Fruit fly (Drosophila melanogaster) whole organism, embryonic: Measurements from ENCODE around the gene Tasp1.

Source experiments
- Aef1 ChIP-seq: fragments of 200-800 bp; sonication (Bioruptor generic); IDR thresholded peaks from 3 replicates; pipeline ENCODE4 v1.3.6; 2022; ENCODE audit warnings: missing biosample characterization, missing genetic modification characterization
- Atf-2 ChIP-seq: fragments of 200-800 bp; sonication (Bioruptor generic); optimal IDR thresholded peaks from 2 replicates; lab custom pipeline; 2016; ENCODE audit warnings: missing biosample characterization, missing genetic modification characterization
- Awh ChIP-seq: fragments of 200-800 bp; sonication (Bioruptor generic); IDR thresholded peaks from 2 replicates; pipeline ENCODE4, ENCODE4 v1.3.6; 2022; ENCODE audit warnings: missing biosample characterization, missing genetic modification characterization
- C15 ChIP-seq: fragments of 200-800 bp; sonication (Bioruptor generic); IDR thresholded peaks from 3 replicates; pipeline ENCODE4 v1.3.6; 2022; ENCODE audit warnings: missing biosample characterization, missing genetic modification characterization
- CG10274 ChIP-seq: fragments of 200-800 bp; sonication (Bioruptor generic); optimal IDR thresholded peaks from 3 replicates; lab custom pipeline; 2017; ENCODE audit warnings: missing biosample characterization, mild to moderate bottlenecking, missing genetic modification characterization
- CG10321 ChIP-seq: fragments of 200-800 bp; sonication (Bioruptor generic); IDR thresholded peaks from 2 replicates; pipeline ENCODE4 v1.3.6; 2022; ENCODE audit warnings: missing biosample characterization, missing genetic modification characterization
- CG11085 ChIP-seq: fragments of 200-800 bp; sonication (Bioruptor generic); IDR thresholded peaks from 2 replicates; pipeline ENCODE4 v1.3.6; 2022; ENCODE audit warnings: missing biosample characterization, missing genetic modification characterization
- CG11696 ChIP-seq: fragments of 200-800 bp; sonication (Bioruptor generic); IDR thresholded peaks from 2 replicates; pipeline ENCODE4 v1.3.6; 2022; ENCODE audit warnings: missing biosample characterization, missing genetic modification characterization
- CG12299 ChIP-seq: fragments of 200-800 bp; sonication (Bioruptor generic); optimal IDR thresholded peaks from 2 replicates; lab custom pipeline; 2018; ENCODE audit warnings: missing biosample characterization, mild to moderate bottlenecking, missing genetic modification characterization
- CG13424 ChIP-seq: fragments of 200-800 bp; sonication (Bioruptor generic); optimal IDR thresholded peaks from 2 replicates; lab custom pipeline; 2019; ENCODE audit warnings: missing biosample characterization, mild to moderate bottlenecking, missing genetic modification characterization, moderate library complexity
- CG14014 ChIP-seq: fragments of 200-800 bp; sonication (Bioruptor generic); IDR thresholded peaks from 2 replicates; pipeline ENCODE4 v1.3.6; 2022; ENCODE audit warnings: missing biosample characterization, missing genetic modification characterization
- CG15696 ChIP-seq: fragments of 200-800 bp; sonication (Bioruptor generic); optimal IDR thresholded peaks from 2 replicates; lab custom pipeline; 2019; ENCODE audit warnings: missing biosample characterization, mild to moderate bottlenecking, missing genetic modification characterization, moderate library complexity
- CG1603 ChIP-seq: fragments of 200-800 bp; sonication (Bioruptor generic); optimal IDR thresholded peaks from 2 replicates; lab custom pipeline; 2019; ENCODE audit warnings: missing biosample characterization, mild to moderate bottlenecking, missing genetic modification characterization, moderate library complexity
- CG2202 ChIP-seq: fragments of 200-800 bp; sonication (Bioruptor generic); optimal IDR thresholded peaks from 2 replicates; lab custom pipeline; 2018; ENCODE audit warnings: missing biosample characterization, mild to moderate bottlenecking, missing genetic modification characterization
- CG2678 ChIP-seq: fragments of 200-800 bp; sonication (Bioruptor generic); optimal IDR thresholded peaks from 3 replicates; lab custom pipeline; 2019; ENCODE audit warnings: missing biosample characterization, mild to moderate bottlenecking, missing genetic modification characterization, moderate library complexity
- CG3281 ChIP-seq: fragments of 200-800 bp; sonication (Bioruptor generic); optimal IDR thresholded peaks from 3 replicates; lab custom pipeline; 2017; ENCODE audit warnings: missing biosample characterization, mild to moderate bottlenecking, missing genetic modification characterization
- CG33213 ChIP-seq: fragments of 200-800 bp; sonication (Bioruptor generic); optimal IDR thresholded peaks from 3 replicates; lab custom pipeline; 2016; ENCODE audit warnings: missing biosample characterization, missing genetic modification characterization
- CG34376 ChIP-seq: fragments of 200-800 bp; sonication (Bioruptor generic); optimal IDR thresholded peaks from 2 replicates; lab custom pipeline; 2018; ENCODE audit warnings: missing biosample characterization, mild to moderate bottlenecking, missing genetic modification characterization
- CG4730 ChIP-seq: fragments of 200-800 bp; sonication (Bioruptor generic); IDR thresholded peaks from 2 replicates; pipeline ENCODE4 v1.3.6; 2022; ENCODE audit warnings: missing biosample characterization, missing genetic modification characterization
- CG6813 ChIP-seq: fragments of 200-800 bp; sonication (Bioruptor generic); optimal IDR thresholded peaks from 2 replicates; lab custom pipeline; 2017; ENCODE audit warnings: missing biosample characterization, missing genetic modification characterization, mild to moderate bottlenecking, moderate library complexity, missing genetic modification reagents
- CG7372 ChIP-seq: fragments of 200-800 bp; sonication (Bioruptor generic); IDR thresholded peaks from 2 replicates; pipeline ENCODE4 v1.3.6; 2022; ENCODE audit warnings: missing biosample characterization, missing genetic modification characterization
- CG7839 ChIP-seq: fragments of 200-800 bp; sonication (Bioruptor generic); optimal IDR thresholded peaks from 3 replicates; lab custom pipeline; 2018; ENCODE audit warnings: missing biosample characterization, mild to moderate bottlenecking, missing genetic modification characterization, moderate library complexity
- CG9876 ChIP-seq: fragments of 200-800 bp; sonication (Bioruptor generic); optimal IDR thresholded peaks from 2 replicates; lab custom pipeline; 2016; ENCODE audit warnings: missing biosample characterization, missing genetic modification characterization
- Drgx ChIP-seq: fragments of 200-800 bp; sonication (Bioruptor generic); IDR thresholded peaks from 2 replicates; pipeline ENCODE4 v1.3.6; 2022; ENCODE audit warnings: missing biosample characterization, missing genetic modification characterization
- E2f2 ChIP-seq: fragments of 200-800 bp; sonication (Bioruptor generic); IDR thresholded peaks from 2 replicates; pipeline ENCODE4 v1.3.6; 2022; ENCODE audit warnings: missing biosample characterization, missing genetic modification characterization
- H2.0 ChIP-seq: fragments of 200-800 bp; sonication (Bioruptor generic); IDR thresholded peaks from 2 replicates; pipeline ENCODE4 v1.3.6; 2022; ENCODE audit warnings: missing biosample characterization, missing genetic modification characterization
- HLHmδ ChIP-seq: fragments of 200-800 bp; sonication (Bioruptor generic); optimal IDR thresholded peaks from 2 replicates; lab custom pipeline; 2018; ENCODE audit warnings: missing biosample characterization, mild to moderate bottlenecking, missing genetic modification characterization, moderate library complexity
- Hand ChIP-seq: fragments of 200-800 bp; sonication (Bioruptor generic); optimal IDR thresholded peaks from 2 replicates; lab custom pipeline; 2017; ENCODE audit warnings: mild to moderate bottlenecking, missing biosample characterization, missing genetic modification reagents, missing genetic modification characterization
- Lpt ChIP-seq: fragments of >200 bp; optimal IDR thresholded peaks from 2 replicates; lab custom pipeline; 2018; ENCODE audit warnings: missing biosample characterization, missing genetic modification characterization
- Myb ChIP-seq: fragments of 200-800 bp; sonication (Bioruptor generic); optimal IDR thresholded peaks from 2 replicates; lab custom pipeline; 2016; ENCODE audit warnings: missing biosample characterization, missing genetic modification characterization
- Nf-YC ChIP-seq: fragments of 200-800 bp; optimal IDR thresholded peaks from 3 replicates; lab custom pipeline; 2019; ENCODE audit warnings: missing biosample characterization, mild to moderate bottlenecking, missing genetic modification characterization, moderate library complexity
- Oaz ChIP-seq: fragments of 200-800 bp; sonication (Bioruptor generic); IDR thresholded peaks from 2 replicates; pipeline ENCODE4 v1.3.6; 2022; ENCODE audit warnings: missing biosample characterization, missing genetic modification characterization
- Rfx ChIP-seq: fragments of 200-800 bp; sonication (Bioruptor generic); IDR thresholded peaks from 2 replicates; pipeline ENCODE4 v1.3.6; 2022; ENCODE audit warnings: missing biosample characterization, missing genetic modification characterization
- Scr ChIP-seq: fragments of 200-800 bp; sonication (Bioruptor generic); IDR thresholded peaks from 2 replicates; pipeline ENCODE4 v1.3.6; 2022; ENCODE audit warnings: missing biosample characterization, missing genetic modification characterization; ENCODE audit not compliant: partially characterized antibody
- btn ChIP-seq: fragments of 200-800 bp; sonication (Bioruptor generic); optimal IDR thresholded peaks from 2 replicates; lab custom pipeline; 2016; ENCODE audit warnings: missing biosample characterization, missing genetic modification characterization
- chm ChIP-seq: fragments of 200-800 bp; sonication (Bioruptor generic); IDR thresholded peaks from 2 replicates; pipeline ENCODE4 v1.3.6; 2022; ENCODE audit warnings: missing biosample characterization, missing genetic modification characterization
- croc ChIP-seq: fragments of 200-800 bp; sonication (Bioruptor generic); conservative IDR thresholded peaks from 3 replicates; pipeline ENCODE4 v1.3.6; 2022; ENCODE audit warnings: missing biosample characterization, missing genetic modification characterization
- crol ChIP-seq: fragments of 200-800 bp; sonication (Bioruptor generic); IDR thresholded peaks from 2 replicates; pipeline ENCODE4 v1.3.6; 2022; ENCODE audit warnings: missing biosample characterization, missing genetic modification characterization
- da ChIP-seq: fragments of 200-800 bp; sonication (Bioruptor generic); optimal IDR thresholded peaks from 2 replicates; lab custom pipeline; 2016; ENCODE audit warnings: missing biosample characterization, missing genetic modification characterization
- dmrt11E ChIP-seq: fragments of 200-800 bp; sonication (Bioruptor generic); optimal IDR thresholded peaks from 3 replicates; lab custom pipeline; 2018; ENCODE audit warnings: missing biosample characterization, mild to moderate bottlenecking, missing genetic modification characterization, moderate library complexity
- eve ChIP-seq, 2 experiments: fragments of >200 bp; optimal IDR thresholded peaks; 2 replicates each; lab custom pipeline; 2017; ENCODE audit warnings: missing biosample characterization in 2 of 2, missing genetic modification characterization in 2 of 2
- ftz-f1 ChIP-seq: fragments of 200-800 bp; sonication (Bioruptor generic); optimal IDR thresholded peaks from 2 replicates; lab custom pipeline; 2016; ENCODE audit warnings: missing biosample characterization, missing genetic modification characterization
- gfzf ChIP-seq: fragments of 200-800 bp; sonication (Bioruptor generic); optimal IDR thresholded peaks from 2 replicates; lab custom pipeline; 2016; ENCODE audit warnings: missing biosample characterization, mild to moderate bottlenecking, missing genetic modification characterization, moderate library complexity
- gro ChIP-seq: fragments of 200-800 bp; sonication (Bioruptor generic); optimal IDR thresholded peaks from 2 replicates; lab custom pipeline; 2016; ENCODE audit warnings: missing biosample characterization, missing genetic modification characterization
- gsb-n ChIP-seq: fragments of 200-800 bp; sonication (Bioruptor generic); optimal IDR thresholded peaks from 3 replicates; lab custom pipeline; 2018; ENCODE audit warnings: missing biosample characterization, mild to moderate bottlenecking, missing genetic modification characterization
- insv ChIP-seq, 2 experiments: fragments of 200-800 bp; sonication (Bioruptor generic); optimal IDR thresholded peaks; 3 replicates each; lab custom pipeline; 2016 to 2018; ENCODE audit warnings: missing biosample characterization in 2 of 2, missing genetic modification characterization in 2 of 2
- klu ChIP-seq: fragments of 200-800 bp; sonication (Bioruptor generic); IDR thresholded peaks from 2 replicates; pipeline ENCODE4 v1.3.6; 2022; ENCODE audit warnings: missing biosample characterization, missing genetic modification characterization
- pros ChIP-seq: fragments of 200-800 bp; sonication (Bioruptor generic); optimal IDR thresholded peaks from 3 replicates; lab custom pipeline; 2019; ENCODE audit warnings: missing biosample characterization, mild to moderate bottlenecking, missing genetic modification characterization, moderate library complexity
- salm ChIP-seq: fragments of 200-800 bp; sonication (Bioruptor generic); optimal IDR thresholded peaks from 2 replicates; lab custom pipeline; 2018; ENCODE audit warnings: missing biosample characterization, mild to moderate bottlenecking, missing genetic modification characterization
- sisA ChIP-seq: fragments of 200-800 bp; sonication (Bioruptor generic); IDR thresholded peaks from 2 replicates; pipeline ENCODE4 v1.3.6; 2022; ENCODE audit warnings: missing biosample characterization, missing genetic modification characterization
- trem ChIP-seq: fragments of 200-800 bp; optimal IDR thresholded peaks from 3 replicates; lab custom pipeline; 2019; ENCODE audit warnings: missing biosample characterization, mild to moderate bottlenecking, missing genetic modification characterization, moderate library complexity
- wek ChIP-seq: fragments of 200-800 bp; sonication (Bioruptor generic); optimal IDR thresholded peaks from 3 replicates; lab custom pipeline; 2018; ENCODE audit warnings: missing biosample characterization, mild to moderate bottlenecking, missing genetic modification characterization, moderate library complexity

Gene Tasp1

DNA sequence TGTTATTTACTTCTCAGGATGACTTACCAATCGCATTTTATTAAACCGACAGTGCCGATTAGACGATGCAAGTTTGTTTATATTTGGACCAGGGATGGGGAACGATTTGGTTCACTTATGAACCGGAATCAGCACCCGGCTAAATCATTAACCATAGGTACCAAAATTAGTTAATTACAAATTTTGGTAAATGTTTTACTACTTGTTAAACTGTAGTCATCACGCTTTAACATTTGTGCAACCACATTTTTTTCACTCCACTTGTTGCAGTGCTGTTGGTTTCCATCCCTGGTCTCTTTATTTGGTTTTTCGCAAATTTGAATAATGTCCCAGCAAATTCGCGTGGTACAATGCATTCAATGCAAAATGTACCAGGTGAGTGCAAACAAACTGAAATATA lies 18.2 kb upstream of the Tasp1 start, which contains the start of the genes IntS9 and CG43295 (continued):
- peak; percentile 82 for TF ChIP-seq Aef1
- peak; percentile 74 for TF ChIP-seq Oaz (GFP tag; lab: Robert Waterston, UW)
- TF ChIP-seq H2.0 (GFP tag; lab: Robert Waterston, UW), result peak; percentile 84
- peak; percentile 35 for TF ChIP-seq CG34376
- TF ChIP-seq da (GFP tag; lab: Kevin White, UChicago), result peak; percentile 48
- TF ChIP-seq Atf-2 (GFP tag; lab: Kevin White, UChicago), result peak; percentile 82
- no peak; the same call in 1 of the 2 replicates for TF ChIP-seq klu (GFP tag; lab: Robert Waterston, UW)
- TF ChIP-seq CG9876 (GFP tag; lab: Kevin White, UChicago), result peak; percentile 68
- peak; percentile 91 for TF ChIP-seq chm
- no peak for TF ChIP-seq gsb-n (tag; lab: Kevin White, UChicago)
- no peak for TF ChIP-seq ftz-f1 (GFP tag; lab: Kevin White, UChicago)
- peak; percentile 82 for TF ChIP-seq dmrt11E
- TF ChIP-seq CG7839 (tag; lab: Kevin White, UChicago), result no peak
- peak; percentile 55 for TF ChIP-seq CG2202 (tag; lab: Kevin White, UChicago)
- TF ChIP-seq CG10321 (GFP tag; lab: Robert Waterston, UW), result peak; percentile 64
- TF ChIP-seq Hand (GFP tag; lab: Kevin White, UChicago), result no peak
- TF ChIP-seq CG12299 (tag; lab: Kevin White, UChicago), result peak; percentile 39
- TF ChIP-seq sisA, result peak; percentile 86
- no peak for TF ChIP-seq eve (GFP tag; optimal IDR thresholded peaks at IDR 0.05; lab: Kevin White, UChicago)
- TF ChIP-seq Lpt (GFP tag; lab: Kevin White, UChicago), result no peak
- TF ChIP-seq CG1603 (tag; lab: Kevin White, UChicago), result peak; percentile 92
- TF ChIP-seq salm (tag; lab: Kevin White, UChicago), result no peak
- TF ChIP-seq Scr, result peak; percentile 37
- TF ChIP-seq HLHmδ, result no peak
- no peak for TF ChIP-seq CG2678 (tag; lab: Kevin White, UChicago)
- 0 out of 2 replicates have a peak, but pooled peaks have one; percentile 17 for TF ChIP-seq crol (GFP tag; lab: Robert Waterston, UW)
- peak; percentile 76 for TF ChIP-seq Rfx (GFP tag; lab: Robert Waterston, UW)
- peak; percentile 32 for TF ChIP-seq wek
- peak; percentile 49; the same call in 1 of the 2 replicates for TF ChIP-seq CG11085 (GFP tag; lab: Robert Waterston, UW)
- TF ChIP-seq gfzf (GFP tag; lab: Kevin White, UChicago), result peak; percentile 6
- TF ChIP-seq Myb (GFP tag; lab: Kevin White, UChicago), result peak; percentile 70
- peak; percentile 79 for TF ChIP-seq CG4730 (GFP tag; lab: Robert Waterston, UW)
- TF ChIP-seq btn, result peak; percentile 80
- peak; percentile 84 for TF ChIP-seq Drgx (GFP tag; lab: Robert Waterston, UW)
- TF ChIP-seq trem (tag; lab: Kevin White, UChicago), result peak; percentile 83
- TF ChIP-seq CG3281, result peak; percentile 72
- TF ChIP-seq insv (GFP tag; optimal IDR thresholded peaks at IDR 0.05; lab: Kevin White, UChicago), result no peak
- peak; percentile 78 for TF ChIP-seq CG13424 (tag; lab: Kevin White, UChicago)
- peak; percentile 68 for TF ChIP-seq CG6813 (GFP tag; lab: Kevin White, UChicago)
- TF ChIP-seq CG11696, result peak; percentile 65
- peak; percentile 77 for TF ChIP-seq E2f2 (GFP tag; lab: Robert Waterston, UW)
- TF ChIP-seq pros, result no peak
- peak; percentile 61 for TF ChIP-seq croc (GFP tag; lab: Robert Waterston, UW)
- TF ChIP-seq CG10274 (GFP tag; lab: Kevin White, UChicago), result peak; percentile 39
- peak; percentile 38; the same call in 1 of the 3 replicates for TF ChIP-seq C15 (GFP tag; lab: Robert Waterston, UW)
- TF ChIP-seq CG7372 (GFP tag; lab: Robert Waterston, UW), result peak; percentile 75; the same call in 1 of the 2 replicates
- no peak for TF ChIP-seq Nf-YC (tag; lab: Kevin White, UChicago)
- peak; percentile 82 for TF ChIP-seq Awh (GFP tag; lab: Robert Waterston, UW)
- TF ChIP-seq CG33213 (GFP tag; lab: Kevin White, UChicago), result peak; percentile 77
- TF ChIP-seq gro (GFP tag; lab: Kevin White, UChicago), result no peak
- TF ChIP-seq CG15696 (tag; lab: Kevin White, UChicago), result peak; percentile 65
- peak; percentile 71 for TF ChIP-seq CG14014 (GFP tag; lab: Robert Waterston, UW)
